Fruit fly (Drosophila melanogaster) Kc167 (cell line): ENCODE results near the gene CG32437.

Source experiments
- Myc ChIP-seq: fragments of >200 bp; optimal IDR thresholded peaks from 2 replicates; lab custom pipeline; 2017; ENCODE audit warnings: missing external identifiers
- Sin3A ChIP-seq: fragments of >200 bp; optimal IDR thresholded peaks from 2 replicates; lab custom pipeline; 2018; ENCODE audit warnings: missing external identifiers
- h ChIP-seq: fragments of >200 bp; optimal IDR thresholded peaks from 3 replicates; lab custom pipeline; 2018; ENCODE audit warnings: missing external identifiers
- insv ChIP-seq: fragments of >200 bp; optimal IDR thresholded peaks from 3 replicates; lab custom pipeline; 2018; ENCODE audit warnings: missing external identifiers
- psq ChIP-seq: fragments of >200 bp; optimal IDR thresholded peaks from 2 replicates; lab custom pipeline; 2017; ENCODE audit warnings: missing external identifiers
- ttk ChIP-seq: sonication (Bioruptor generic); optimal IDR thresholded peaks from 2 replicates; lab custom pipeline; 2017; ENCODE audit warnings: missing external identifiers

Gene CG32437

dm6 chr3L:21357383-21357782 lies at the start of gene CG32437:
CG32437 (plus strand) TSS chr3L:21357683.
- no peak for TF ChIP-seq h
- TF ChIP-seq psq (lab: Kevin White, UChicago): no peak
- TF ChIP-seq Myc (lab: Kevin White, UChicago): no peak
- no peak for TF ChIP-seq Sin3A (lab: Kevin White, UChicago)
- TF ChIP-seq insv (lab: Kevin White, UChicago): no peak
- TF ChIP-seq ttk: no peak

dm6 chr3L:21317416-21318259 lies 39.8 kb upstream of the CG32437 start, which contains the start of gene Pc:
Pc (minus strand) TSS chr3L:21318020.
- TF ChIP-seq h (no peak), insv (lab: Kevin White, UChicago) (no peak)

- TF ChIP-seq insv (lab: Kevin White, UChicago) (no peak), Sin3A (lab: Kevin White, UChicago) (no peak), ttk (no peak)
These were observed 39.0 kb upstream of the CG32437 start, which contains the start of gene Rab26 for dm6 chr3L:21318474-21318873. Rab26 (plus strand) TSS chr3L:21318774.

dm6 chr3L:21319313-21319907 lies 38.1 kb upstream of the CG32437 start:
- TF ChIP-seq insv (lab: Kevin White, UChicago): no peak
- TF ChIP-seq ttk: no peak
- no peak for TF ChIP-seq Myc (lab: Kevin White, UChicago)
- no peak for TF ChIP-seq psq (lab: Kevin White, UChicago)
- no peak for TF ChIP-seq Sin3A (lab: Kevin White, UChicago)
- no peak for TF ChIP-seq h

- no peak for TF ChIP-seq h
- no peak for TF ChIP-seq ttk
- TF ChIP-seq Myc (lab: Kevin White, UChicago): no peak
- TF ChIP-seq insv (lab: Kevin White, UChicago): no peak
- TF ChIP-seq psq (lab: Kevin White, UChicago): no peak
- TF ChIP-seq Sin3A (lab: Kevin White, UChicago): no peak
These were observed 37.5 kb upstream of the CG32437 start for dm6 chr3L:21319957-21320356.

- TF ChIP-seq ttk: no peak
- no peak for TF ChIP-seq h
- no peak for TF ChIP-seq insv (lab: Kevin White, UChicago)
- no peak for TF ChIP-seq Myc (lab: Kevin White, UChicago)
- TF ChIP-seq Sin3A (lab: Kevin White, UChicago): no peak
- no peak for TF ChIP-seq psq (lab: Kevin White, UChicago)
These were observed 35.5 kb upstream of the CG32437 start for dm6 chr3L:21321807-21322503.

- no peak for TF ChIP-seq h
- no peak for TF ChIP-seq ttk
- TF ChIP-seq psq (lab: Kevin White, UChicago): no peak
- TF ChIP-seq insv (lab: Kevin White, UChicago): no peak
- no peak for TF ChIP-seq Myc (lab: Kevin White, UChicago)
- no peak for TF ChIP-seq Sin3A (lab: Kevin White, UChicago)
These were observed 32.8 kb upstream of the CG32437 start for dm6 chr3L:21324724-21325123.

dm6 chr3L:21334999-21335631 lies 22.4 kb upstream of the CG32437 start, which contains the start of gene Tsr1:
Tsr1 (plus strand) TSS chr3L:21335215.
- no peak for TF ChIP-seq Myc (lab: Kevin White, UChicago)
- no peak for TF ChIP-seq insv (lab: Kevin White, UChicago)
- TF ChIP-seq psq (lab: Kevin White, UChicago): no peak
- TF ChIP-seq ttk: no peak
- TF ChIP-seq h: no peak
- TF ChIP-seq Sin3A (lab: Kevin White, UChicago): no peak

dm6 chr3L:21342592-21342991 lies 14.9 kb upstream of the CG32437 start:
- TF ChIP-seq h (no peak), Myc (lab: Kevin White, UChicago) (no peak), Sin3A (lab: Kevin White, UChicago) (no peak), psq (lab: Kevin White, UChicago) (no peak), ttk (no peak), insv (lab: Kevin White, UChicago) (no peak)

dm6 chr3L:21343254-21344083 lies 14.0 kb upstream of the CG32437 start, which contains the start of the genes Tbc1d8-9 and CG32436:
Tbc1d8-9 (minus strand) TSS chr3L:21343716.
CG32436 (plus strand) TSS chr3L:21344033.
- TF ChIP-seq Myc (lab: Kevin White, UChicago): no peak
- TF ChIP-seq Sin3A (lab: Kevin White, UChicago): no peak
- no peak for TF ChIP-seq psq (lab: Kevin White, UChicago)
- no peak for TF ChIP-seq ttk
- TF ChIP-seq insv (lab: Kevin White, UChicago): no peak
- TF ChIP-seq h: no peak
